Fruit fly (Drosophila melanogaster) whole organism, wandering third instar larva: ENCODE measurements around the gene CG13907.

Source experiments
- Dfd ChIP-seq: fragments of >200 bp; optimal IDR thresholded peaks from 2 replicates; lab custom pipeline; 2017; ENCODE audit warnings: missing biosample characterization, missing genetic modification characterization
- Hr83 ChIP-seq: fragments of 200-300 bp; sonication (Bioruptor generic); optimal IDR thresholded peaks from 2 replicates; lab custom pipeline; 2016; ENCODE audit warnings: missing biosample characterization, mild to moderate bottlenecking, missing genetic modification characterization, moderate library complexity; ENCODE audit not compliant: poor library complexity, severe bottlenecking
- Jra ChIP-seq: sonication (Bioruptor generic); optimal IDR thresholded peaks from 2 replicates; lab custom pipeline; 2016; ENCODE audit warnings: missing biosample characterization, missing genetic modification characterization
- Mio ChIP-seq: sonication (Bioruptor generic); optimal IDR thresholded peaks from 2 replicates; lab custom pipeline; 2016; ENCODE audit warnings: missing biosample characterization, missing genetic modification characterization
- Myc ChIP-seq: fragments of >200 bp; optimal IDR thresholded peaks from 2 replicates; lab custom pipeline; 2017
- brk ChIP-seq: fragments of 200-800 bp; sonication (Bioruptor generic); optimal IDR thresholded peaks from 2 replicates; lab custom pipeline; 2016; ENCODE audit warnings: missing biosample characterization, mild to moderate bottlenecking, missing genetic modification characterization
- foxo ChIP-seq, 2 experiments: fragments of 200-800 bp; sonication (Bioruptor generic); optimal IDR thresholded peaks; 2 replicates in 1 of 2; 3 replicates in 1 of 2; lab custom pipeline; 2016 to 2017; ENCODE audit warnings: missing biosample characterization in 2 of 2, missing genetic modification characterization in 2 of 2
- fru ChIP-seq: fragments of 200-800 bp; sonication (Bioruptor generic); optimal IDR thresholded peaks from 3 replicates; lab custom pipeline; 2016; ENCODE audit warnings: missing biosample characterization, mild to moderate bottlenecking, missing genetic modification characterization
- h ChIP-seq: fragments of 200-800 bp; sonication (Bioruptor generic); optimal IDR thresholded peaks from 3 replicates; lab custom pipeline; 2016; ENCODE audit warnings: missing biosample characterization, mild to moderate bottlenecking, missing genetic modification characterization
- psq ChIP-seq: fragments of 200-800 bp; sonication (Bioruptor generic); optimal IDR thresholded peaks from 3 replicates; lab custom pipeline; 2017; ENCODE audit warnings: missing biosample characterization, mild to moderate bottlenecking, missing genetic modification characterization, moderate library complexity
- tai ChIP-seq: sonication (Bioruptor generic); optimal IDR thresholded peaks from 2 replicates; lab custom pipeline; 2016; ENCODE audit warnings: missing biosample characterization, missing genetic modification characterization

DNA sequence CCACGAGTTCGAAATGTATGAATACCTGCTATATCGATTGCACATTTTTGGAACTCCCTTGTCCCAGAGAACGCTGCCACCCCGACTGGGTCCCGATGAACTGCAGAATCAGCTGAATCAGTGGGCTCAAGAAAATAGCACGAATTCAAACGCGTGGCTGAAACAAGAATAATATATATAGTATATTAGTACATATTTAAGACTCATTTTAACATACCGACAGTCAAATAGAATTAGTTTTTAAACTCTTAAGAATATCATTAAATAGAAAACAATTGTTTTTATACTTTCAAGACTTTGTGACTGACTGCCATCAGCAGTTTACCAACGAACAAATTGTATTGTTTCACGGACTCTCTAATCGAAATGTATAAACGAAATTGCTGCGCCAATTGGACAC, 15.3 kb upstream of the CG13907 start, which contains the start of gene CG34057:
- TF ChIP-seq Myc (lab: Kevin White, UChicago) (no peak), fru (no peak), Hr83 (no peak), brk (GFP tag; lab: Kevin White, UChicago) (no peak), Dfd (GFP tag; lab: Kevin White, UChicago) (no peak), foxo (GFP tag; optimal IDR thresholded peaks at IDR 0.05; lab: Kevin White, UChicago) (no peak), tai (GFP tag; lab: Kevin White, UChicago) (no peak), Mio (GFP tag; lab: Kevin White, UChicago) (no peak), Jra (GFP tag; lab: Kevin White, UChicago) (no peak), psq (GFP tag; lab: Kevin White, UChicago) (no peak), h (GFP tag; lab: Kevin White, UChicago) (no peak)
